Worm (Caenorhabditis elegans): Measurements from ENCODE around the gene C17G10.13.
A peak's percentile ranks its signal among the peaks of the same experiment; 100 is the strongest.

C17G10.13 gene

ce11 chrII:5599326-5600044 lies 9.9 kb upstream of the C17G10.13 start, which contains the start of gene C17G10.10 (continued):
- TF ChIP-seq Y5F2A.4 (GFP tag; optimal IDR thresholded peaks at IDR 0.05), result no peak
- no peak for TF ChIP-seq fkh-10 (GFP tag; optimal IDR thresholded peaks at IDR 0.05)
- no peak for TF ChIP-seq lir-3 (tag; optimal IDR thresholded peaks at IDR 0.05)
- TF ChIP-seq lin-29 (GFP tag; IDR thresholded peaks at IDR 0.05), result no peak
- no peak for TF ChIP-seq zag-1 (tag; optimal IDR thresholded peaks at IDR 0.05)
- no peak for TF ChIP-seq jun-1 (tag; optimal IDR thresholded peaks at IDR 0.05)
- peak; percentile 88 for TF ChIP-seq aha-1 (tag)
- TF ChIP-seq ceh-20 (GFP tag; IDR thresholded peaks at IDR 0.05), result peak; percentile 39; the same call in 1 of the 2 replicates
- no peak for TF ChIP-seq lim-7 (GFP tag; IDR thresholded peaks at IDR 0.05)
- TF ChIP-seq daf-12 (tag; optimal IDR thresholded peaks at IDR 0.05), result no peak
- TF ChIP-seq ceh-28 (tag; optimal IDR thresholded peaks at IDR 0.05), result no peak
- TF ChIP-seq mes-2 (tag; optimal IDR thresholded peaks at IDR 0.05; ENCODE audit: poor library complexity, severe bottlenecking), result peak; percentile 86
- no peak for TF ChIP-seq daf-8 (GFP tag; IDR thresholded peaks at IDR 0.05)
- TF ChIP-seq nhr-77 (tag; optimal IDR thresholded peaks at IDR 0.05), result peak; percentile 25
- 0 out of 2 replicates have a peak, but pooled peaks have one; percentile 31 for TF ChIP-seq zfp-3 (GFP tag; conservative IDR thresholded peaks at IDR 0.05)
- TF ChIP-seq F26F4.8 (GFP tag; conservative IDR thresholded peaks at IDR 0.05), result no peak
- no peak for TF ChIP-seq Y105C5A.15 (GFP tag; IDR thresholded peaks at IDR 0.05)
- TF ChIP-seq F37D6.2 (tag; optimal IDR thresholded peaks at IDR 0.05), result no peak
- no peak for TF ChIP-seq egl-27 (tag; optimal IDR thresholded peaks at IDR 0.05)
- TF ChIP-seq mdl-1 (tag; optimal IDR thresholded peaks at IDR 0.05), result peak; percentile 3 to 64
- TF ChIP-seq Y48G9A.11 (GFP tag; IDR thresholded peaks at IDR 0.05), result no peak
- TF ChIP-seq dve-1 (tag; optimal IDR thresholded peaks at IDR 0.05; ENCODE audit: insufficient read depth), result peak; percentile 89
- TF ChIP-seq nhr-48 (tag; optimal IDR thresholded peaks at IDR 0.05), result peak; percentile 66
- TF ChIP-seq pqm-1 (tag; optimal IDR thresholded peaks at IDR 0.05), result peak; percentile 33
- no peak for TF ChIP-seq tra-1 (GFP tag; IDR thresholded peaks at IDR 0.05)
- peak; percentile 93 for TF ChIP-seq snpc-4 (tag; optimal IDR thresholded peaks at IDR 0.05)
- TF ChIP-seq set-16 (GFP tag; IDR thresholded peaks at IDR 0.05), result no peak
- TF ChIP-seq F49E8.2 (tag; optimal IDR thresholded peaks at IDR 0.05; ENCODE audit: borderline replicate concordance), result peak; percentile 47
- TF ChIP-seq mxl-2 (GFP tag; conservative IDR thresholded peaks at IDR 0.05), result no peak
- TF ChIP-seq attf-4 (tag; optimal IDR thresholded peaks at IDR 0.05), result no peak
- TF ChIP-seq lin-39 (tag; optimal IDR thresholded peaks at IDR 0.05), result no peak
- no peak for TF ChIP-seq sdz-12 (GFP tag; optimal IDR thresholded peaks at IDR 0.05)
- no peak for TF ChIP-seq ZK546.5 (tag; optimal IDR thresholded peaks at IDR 0.05)
- TF ChIP-seq ama-1 (optimal IDR thresholded peaks at IDR 0.05), result peak; percentile 97
- TF ChIP-seq R02D3.7 (tag; optimal IDR thresholded peaks at IDR 0.05), result no peak
- no peak for TF ChIP-seq mdt-29 (GFP tag; IDR thresholded peaks at IDR 0.05)
- no peak for TF ChIP-seq madf-9 (GFP tag; conservative IDR thresholded peaks at IDR 0.05)
- TF ChIP-seq lsy-2 (tag; optimal IDR thresholded peaks at IDR 0.05), result peak in 1 of 2 experiments; percentile 65
- TF ChIP-seq madf-5 (GFP tag; IDR thresholded peaks at IDR 0.05), result no peak
- 0 out of 2 replicates have a peak, but pooled peaks have one; percentile 18 for TF ChIP-seq dmd-9 (GFP tag; IDR thresholded peaks at IDR 0.05)
- no peak for TF ChIP-seq nhr-41 (GFP tag; IDR thresholded peaks at IDR 0.05)
- no peak for TF ChIP-seq nhr-76 (tag; optimal IDR thresholded peaks at IDR 0.05)
- TF ChIP-seq ztf-11 (tag; optimal IDR thresholded peaks at IDR 0.05), result no peak
- TF ChIP-seq ztf-7 (tag; optimal IDR thresholded peaks at IDR 0.05), result peak; percentile 68
- TF ChIP-seq zip-11 (GFP tag; IDR thresholded peaks at IDR 0.05), result no peak
- TF ChIP-seq spr-3 (GFP tag; optimal IDR thresholded peaks at IDR 0.05), result peak; percentile 70
- peak; percentile 69 for TF ChIP-seq lin-38 (GFP tag; IDR thresholded peaks at IDR 0.05)
- peak; percentile 67 for TF ChIP-seq rbr-2 (tag; optimal IDR thresholded peaks at IDR 0.05)
- TF ChIP-seq arid-1 (GFP tag; conservative IDR thresholded peaks at IDR 0.05), result 0 out of 2 replicates have a peak, but pooled peaks have one; percentile 44
- TF ChIP-seq spr-1 (tag; optimal IDR thresholded peaks at IDR 0.05), result peak; percentile 76
- TF ChIP-seq zfp-2 (tag; optimal IDR thresholded peaks at IDR 0.05), result no peak

Measured in whole organism, L4 larva.